Worm (Caenorhabditis elegans): ENCODE results near the gene K10G6.9.

- TF ChIP-seq nhr-77 (tag; optimal IDR thresholded peaks at IDR 0.05) (no peak), egl-27 (tag; optimal IDR thresholded peaks at IDR 0.05) (no peak), R02D3.7 (tag; optimal IDR thresholded peaks at IDR 0.05) (no peak), jun-1 (tag; optimal IDR thresholded peaks at IDR 0.05) (no peak), sea-2 (GFP tag; optimal IDR thresholded peaks at IDR 0.05) (no peak), ama-1 (optimal IDR thresholded peaks at IDR 0.05) (no peak), nhr-11 (tag; optimal IDR thresholded peaks at IDR 0.05) (no peak), ZK546.5 (tag; optimal IDR thresholded peaks at IDR 0.05) (no peak), elt-2 (tag; optimal IDR thresholded peaks at IDR 0.05) (no peak), skn-1 (tag; optimal IDR thresholded peaks at IDR 0.05) (no peak), ztf-11 (tag; optimal IDR thresholded peaks at IDR 0.05) (no peak), ceh-82 (tag; optimal IDR thresholded peaks at IDR 0.05) (no peak), lin-15B (tag; optimal IDR thresholded peaks at IDR 0.05) (no peak)
Observed at ce11 chrII:4004614-4005013, 32.6 kb downstream of the K10G6.9 start, which contains the start of gene ephx-1.

Data from whole organism, L3 larva.